Worm (Caenorhabditis elegans) whole organism, mixed stage, embryonic: Measurements from ENCODE around the gene Y57G11C.8.

Experiments
- M03D4.4 ChIP-seq: sonication (generic microtip); optimal IDR thresholded peaks from 2 replicates; lab custom pipeline; 2017; ENCODE audit warnings: mild to moderate bottlenecking, missing genetic modification characterization, missing compliant biosample characterization
- blmp-1 ChIP-seq: fragments of 150-350 bp; optimal IDR thresholded peaks from 2 replicates; lab custom pipeline; 2014; ENCODE audit warnings: missing biosample characterization, missing genetic modification characterization
- ceh-39 ChIP-seq: fragments of 150-350 bp; optimal IDR thresholded peaks from 2 replicates; lab custom pipeline; 2014; ENCODE audit warnings: missing biosample characterization, missing genetic modification characterization
- ces-1 ChIP-seq: fragments of 150-350 bp; optimal IDR thresholded peaks from 2 replicates; lab custom pipeline; 2014; ENCODE audit warnings: missing biosample characterization, missing genetic modification reagents, missing genetic modification characterization
- cnd-1 ChIP-seq: fragments of 200-800 bp; sonication (Bioruptor generic); optimal IDR thresholded peaks from 2 replicates; lab custom pipeline; 2018; ENCODE audit warnings: mild to moderate bottlenecking, missing genetic modification characterization, missing compliant biosample characterization
- drap-1 ChIP-seq: fragments of 200-800 bp; sonication (Bioruptor generic); optimal IDR thresholded peaks from 3 replicates; lab custom pipeline; 2018; ENCODE audit warnings: mild to moderate bottlenecking, missing genetic modification characterization, missing compliant biosample characterization
- elt-1 ChIP-seq: sonication (generic microtip); optimal IDR thresholded peaks from 2 replicates; lab custom pipeline; 2017; ENCODE audit warnings: missing genetic modification characterization, mild to moderate bottlenecking, missing compliant biosample characterization, antibody characterized with exemption, moderate library complexity, borderline replicate concordance; ENCODE audit not compliant: insufficient read depth
- elt-3 ChIP-seq: fragments of 150-350 bp; optimal IDR thresholded peaks from 2 replicates; lab custom pipeline; 2014; ENCODE audit warnings: missing biosample characterization, missing genetic modification characterization
- flh-1 ChIP-seq: fragments of 200-800 bp; sonication (Bioruptor generic); optimal IDR thresholded peaks from 2 replicates; lab custom pipeline; 2018; ENCODE audit warnings: mild to moderate bottlenecking, missing genetic modification characterization, moderate library complexity, missing compliant biosample characterization
- hlh-1 ChIP-seq: fragments of 150-350 bp; optimal IDR thresholded peaks from 2 replicates; lab custom pipeline; 2014; ENCODE audit warnings: missing biosample characterization, missing genetic modification reagents, missing genetic modification characterization
- lin-13 ChIP-seq: fragments of 150-350 bp; optimal IDR thresholded peaks from 2 replicates; lab custom pipeline; 2014; ENCODE audit warnings: missing biosample characterization, missing genetic modification characterization
- lin-32 ChIP-seq: fragments of 200-800 bp; sonication (Bioruptor generic); optimal IDR thresholded peaks from 2 replicates; lab custom pipeline; 2018; ENCODE audit warnings: mild to moderate bottlenecking, missing genetic modification characterization, missing compliant biosample characterization
- lsy-2 ChIP-seq: fragments of 150-350 bp; optimal IDR thresholded peaks from 2 replicates; lab custom pipeline; 2014; ENCODE audit warnings: missing biosample characterization, missing genetic modification characterization
- mab-5 ChIP-seq: fragments of 150-350 bp; optimal IDR thresholded peaks from 2 replicates; lab custom pipeline; 2014; ENCODE audit warnings: missing biosample characterization, missing genetic modification characterization
- mep-1 ChIP-seq: fragments of 150-350 bp; optimal IDR thresholded peaks from 2 replicates; lab custom pipeline; 2017; ENCODE audit warnings: missing biosample characterization, missing genetic modification reagents, missing genetic modification characterization, inconsistent platforms
- mls-2 ChIP-seq: sonication (generic microtip); optimal IDR thresholded peaks from 2 replicates; lab custom pipeline; 2016; ENCODE audit warnings: mild to moderate bottlenecking, missing genetic modification characterization, moderate library complexity, missing compliant biosample characterization
- nhr-2 ChIP-seq: fragments of 150-350 bp; optimal IDR thresholded peaks from 2 replicates; lab custom pipeline; 2014; ENCODE audit warnings: missing biosample characterization, missing genetic modification characterization
- nhr-237 ChIP-seq: fragments of 150-350 bp; optimal IDR thresholded peaks from 2 replicates; lab custom pipeline; 2014; ENCODE audit warnings: missing biosample characterization, missing genetic modification characterization
- nhr-28 ChIP-seq: fragments of 150-350 bp; optimal IDR thresholded peaks from 2 replicates; lab custom pipeline; 2014; ENCODE audit warnings: missing biosample characterization, missing genetic modification characterization
- pha-4 ChIP-seq: fragments of 150-350 bp; optimal IDR thresholded peaks from 2 replicates; lab custom pipeline; 2018; ENCODE audit warnings: missing biosample characterization, missing genetic modification reagents, missing genetic modification characterization
- sem-2 ChIP-seq: fragments of 200-800 bp; sonication (Bioruptor generic); optimal IDR thresholded peaks from 2 replicates; lab custom pipeline; 2018; ENCODE audit warnings: mild to moderate bottlenecking, missing genetic modification characterization, missing compliant biosample characterization
- snpc-4 ChIP-seq: fragments of 150-350 bp; optimal IDR thresholded peaks from 2 replicates; lab custom pipeline; 2014; ENCODE audit warnings: missing biosample characterization, missing genetic modification characterization
- sptf-1 ChIP-seq: sonication (generic microtip); optimal IDR thresholded peaks from 2 replicates; lab custom pipeline; 2017; ENCODE audit warnings: mild to moderate bottlenecking, missing genetic modification characterization, moderate library complexity, missing compliant biosample characterization
- unc-39 ChIP-seq: fragments of 150-350 bp; optimal IDR thresholded peaks from 2 replicates; lab custom pipeline; 2014; ENCODE audit warnings: missing biosample characterization, missing genetic modification characterization
- unc-62 ChIP-seq: fragments of 150-350 bp; optimal IDR thresholded peaks from 2 replicates; lab custom pipeline; 2014; ENCODE audit warnings: missing biosample characterization, missing genetic modification reagents, missing genetic modification characterization
- zip-8 ChIP-seq: fragments of 150-350 bp; optimal IDR thresholded peaks from 2 replicates; lab custom pipeline; 2014; ENCODE audit warnings: missing biosample characterization, missing genetic modification characterization
- ztf-11 ChIP-seq: fragments of 150-350 bp; optimal IDR thresholded peaks from 2 replicates; lab custom pipeline; 2014; ENCODE audit warnings: missing biosample characterization, missing genetic modification characterization

Gene Y57G11C.8

ce11 chrIV:14763348-14763747 is 18.3 kb upstream of the Y57G11C.8 start:
- TF ChIP-seq unc-62 (GFP tag; lab: Kevin White, UChicago) (peak; percentile 43), ces-1 (peak; percentile 12), mep-1 (tag; lab: Kevin White, UChicago) (peak; percentile 26)

ce11 chrIV:14763938-14764718 is 17.5 kb upstream of the Y57G11C.8 start:
- TF ChIP-seq lsy-2 (tag; lab: Kevin White, UChicago) (no peak), zip-8 (tag; lab: Kevin White, UChicago) (no peak), elt-3 (no peak)

- no peak for TF ChIP-seq blmp-1 (tag; lab: Kevin White, UChicago)
- TF ChIP-seq nhr-237: no peak
- no peak for TF ChIP-seq elt-3
- no peak for TF ChIP-seq lin-32 (GFP tag; lab: Kevin White, UChicago)
Observed at ce11 chrIV:14764719-14765173, 16.9 kb upstream of the Y57G11C.8 start.

ce11 chrIV:14765336-14765735 is 16.3 kb upstream of the Y57G11C.8 start, which contains the start of gene Y57G11C.5:
Gene Y57G11C.5 (minus strand): TSS chrIV:14765436.
- TF ChIP-seq unc-39: no peak
- no peak for TF ChIP-seq elt-3
- TF ChIP-seq sem-2 (GFP tag; lab: Kevin White, UChicago): no peak
- no peak for TF ChIP-seq pha-4 (tag; lab: Kevin White, UChicago)
- no peak for TF ChIP-seq cnd-1
- no peak for TF ChIP-seq sptf-1 (tag; lab: Kevin White, UChicago)
- no peak for TF ChIP-seq mls-2 (tag; lab: Kevin White, UChicago)
- TF ChIP-seq ces-1: no peak
- TF ChIP-seq ztf-11 (tag; lab: Kevin White, UChicago): no peak

- no peak for TF ChIP-seq drap-1 (GFP tag; lab: Kevin White, UChicago)
- TF ChIP-seq nhr-237: no peak
- TF ChIP-seq cnd-1: no peak
- TF ChIP-seq sptf-1 (tag; lab: Kevin White, UChicago): no peak
- no peak for TF ChIP-seq lin-32 (GFP tag; lab: Kevin White, UChicago)
- no peak for TF ChIP-seq nhr-28
- TF ChIP-seq flh-1 (GFP tag; lab: Kevin White, UChicago): no peak
- no peak for TF ChIP-seq elt-1 (tag; lab: Kevin White, UChicago)
- no peak for TF ChIP-seq lin-13 (tag; lab: Kevin White, UChicago)
Observed at ce11 chrIV:14766382-14766781, 15.3 kb upstream of the Y57G11C.8 start, which contains the start of gene vti-1. Gene vti-1 (minus strand): TSS chrIV:14766665.

- TF ChIP-seq hlh-1 (tag; lab: Kevin White, UChicago) (peak; percentile 41), snpc-4 (tag; lab: Kevin White, UChicago) (no peak), M03D4.4 (tag; lab: Kevin White, UChicago) (peak; percentile 9), nhr-2 (tag; lab: Kevin White, UChicago) (peak; percentile 4), unc-39 (no peak), flh-1 (GFP tag; lab: Kevin White, UChicago) (no peak), ceh-39 (tag; lab: Kevin White, UChicago) (peak; percentile 86), nhr-237 (peak; percentile 92), lin-13 (tag; lab: Kevin White, UChicago) (peak; percentile 92), unc-62 (GFP tag; lab: Kevin White, UChicago) (peak; percentile 44), mab-5 (tag; lab: Kevin White, UChicago) (peak; percentile 4), drap-1 (GFP tag; lab: Kevin White, UChicago) (peak; percentile 23), cnd-1 (peak; percentile 48), sptf-1 (tag; lab: Kevin White, UChicago) (peak; percentile 6), pha-4 (tag; lab: Kevin White, UChicago) (peak; percentile 94), ces-1 (peak; percentile 75), elt-1 (tag; lab: Kevin White, UChicago) (no peak), lsy-2 (tag; lab: Kevin White, UChicago) (peak; percentile 81), mep-1 (tag; lab: Kevin White, UChicago) (peak; percentile 95)
- TF ChIP-seq, all 35 proteins: peak for 15
Observed at ce11 chrIV:14767693-14768251, 13.9 kb upstream of the Y57G11C.8 start, which contains the start of the genes mrps-7 and Y57G11C.3. Gene mrps-7 (minus strand): TSS chrIV:14767730. Gene Y57G11C.3 (plus strand): TSS chrIV:14768201.
